Worm (Caenorhabditis elegans) whole organism, L2 larva: ENCODE results near the gene lgg-2.
A peak's percentile ranks its signal among the peaks of the same experiment; 100 is the strongest.

Experiments used
- C34F6.9 ChIP-seq: fragments of 150-350 bp; optimal IDR thresholded peaks from 2 replicates; lab custom pipeline; 2014; ENCODE audit warnings: missing biosample characterization, missing genetic modification characterization
- F13H6.1 ChIP-seq: sonication (generic microtip); optimal IDR thresholded peaks from 2 replicates; lab custom pipeline; 2016; ENCODE audit warnings: missing genetic modification characterization, missing compliant biosample characterization
- R02D3.7 ChIP-seq: fragments of 150-350 bp; optimal IDR thresholded peaks from 2 replicates; lab custom pipeline; 2014; ENCODE audit warnings: missing biosample characterization, missing genetic modification characterization
- Y55F3AM.14 ChIP-seq: fragments of 200-800 bp; sonication (Bioruptor generic); optimal IDR thresholded peaks from 2 replicates; lab custom pipeline; 2018; ENCODE audit warnings: mild to moderate bottlenecking, missing genetic modification characterization, missing compliant biosample characterization
- ZK546.5 ChIP-seq: sonication (generic microtip); optimal IDR thresholded peaks from 2 replicates; lab custom pipeline; 2017; ENCODE audit warnings: missing biosample characterization, missing genetic modification characterization
- alr-1 ChIP-seq: fragments of 150-350 bp; optimal IDR thresholded peaks from 2 replicates; lab custom pipeline; 2014; ENCODE audit warnings: missing biosample characterization, missing genetic modification characterization
- aly-2 ChIP-seq: fragments of 150-350 bp; optimal IDR thresholded peaks from 2 replicates; lab custom pipeline; 2014; ENCODE audit warnings: missing biosample characterization, missing genetic modification characterization
- ama-1 ChIP-seq: fragments of 150-350 bp; optimal IDR thresholded peaks from 2 replicates; lab custom pipeline; 2018; ENCODE audit warnings: inconsistent platforms
- blmp-1 ChIP-seq: sonication (generic microtip); optimal IDR thresholded peaks from 2 replicates; lab custom pipeline; 2017; ENCODE audit warnings: missing genetic modification characterization, mild to moderate bottlenecking, missing compliant biosample characterization, antibody characterized with exemption, moderate library complexity; ENCODE audit not compliant: insufficient read depth
- ceh-16 ChIP-seq: fragments of 150-350 bp; optimal IDR thresholded peaks from 2 replicates; lab custom pipeline; 2014; ENCODE audit warnings: missing biosample characterization, missing genetic modification characterization
- ceh-82 ChIP-seq: fragments of 150-350 bp; optimal IDR thresholded peaks from 2 replicates; lab custom pipeline; 2014; ENCODE audit warnings: missing biosample characterization, missing genetic modification characterization
- crh-2 ChIP-seq: sonication (generic microtip); optimal IDR thresholded peaks from 2 replicates; lab custom pipeline; 2017; ENCODE audit warnings: missing biosample characterization, missing genetic modification characterization
- dmd-4 ChIP-seq: sonication (generic microtip); optimal IDR thresholded peaks from 2 replicates; lab custom pipeline; 2017; ENCODE audit warnings: missing biosample characterization, missing genetic modification characterization
- egl-27 ChIP-seq: sonication (generic microtip); optimal IDR thresholded peaks from 3 replicates; lab custom pipeline; 2017; ENCODE audit warnings: missing biosample characterization, missing genetic modification reagents, missing genetic modification characterization
- elt-1 ChIP-seq: fragments of 150-350 bp; optimal IDR thresholded peaks from 2 replicates; lab custom pipeline; 2014; ENCODE audit warnings: missing biosample characterization, missing genetic modification characterization
- elt-3 ChIP-seq: sonication (generic microtip); optimal IDR thresholded peaks from 2 replicates; lab custom pipeline; 2017; ENCODE audit warnings: missing biosample characterization, missing genetic modification characterization
- fos-1 ChIP-seq: fragments of 150-350 bp; optimal IDR thresholded peaks from 2 replicates; lab custom pipeline; 2014; ENCODE audit warnings: missing biosample characterization, missing genetic modification characterization
- gmeb-1 ChIP-seq: fragments of 150-350 bp; optimal IDR thresholded peaks from 2 replicates; lab custom pipeline; 2014; ENCODE audit warnings: missing biosample characterization, missing genetic modification characterization
- lin-11 ChIP-seq: fragments of 150-350 bp; sonication (generic microtip); optimal IDR thresholded peaks from 2 replicates; lab custom pipeline; 2014; ENCODE audit warnings: missing biosample characterization, missing genetic modification characterization, inconsistent platforms, mixed read lengths
- lin-13 ChIP-seq: fragments of 150-350 bp; optimal IDR thresholded peaks from 2 replicates; lab custom pipeline; 2014; ENCODE audit warnings: missing biosample characterization, missing genetic modification reagents, missing genetic modification characterization
- lin-39 ChIP-seq: fragments of 150-350 bp; optimal IDR thresholded peaks from 2 replicates; lab custom pipeline; 2014; ENCODE audit warnings: missing biosample characterization, missing genetic modification reagents, missing genetic modification characterization
- lsy-2 ChIP-seq, 2 experiments: fragments of 150-350 bp in 1 of 2; sonication (generic microtip) in 1 of 2; optimal IDR thresholded peaks; 2 replicates each; lab custom pipeline; 2014 to 2017; ENCODE audit warnings: missing biosample characterization in 2 of 2, missing genetic modification characterization in 2 of 2
- mab-5 ChIP-seq: fragments of 150-350 bp; optimal IDR thresholded peaks from 2 replicates; lab custom pipeline; 2014; ENCODE audit warnings: missing biosample characterization, missing genetic modification characterization
- mbf-1 ChIP-seq: sonication (generic microtip); optimal IDR thresholded peaks from 2 replicates; lab custom pipeline; 2017; ENCODE audit warnings: missing biosample characterization, missing genetic modification characterization
- mdl-1 ChIP-seq, 2 experiments: fragments of 150-350 bp in 1 of 2; sonication (generic microtip) in 1 of 2; optimal IDR thresholded peaks; 2 replicates each; lab custom pipeline; 2017; ENCODE audit warnings: missing biosample characterization in 2 of 2, missing genetic modification characterization in 2 of 2
- nhr-10 ChIP-seq: sonication (generic microtip); optimal IDR thresholded peaks from 2 replicates; lab custom pipeline; 2017; ENCODE audit warnings: missing biosample characterization, missing genetic modification characterization
- nhr-11 ChIP-seq: fragments of 150-350 bp; optimal IDR thresholded peaks from 2 replicates; lab custom pipeline; 2014; ENCODE audit warnings: missing biosample characterization, missing genetic modification characterization
- nhr-12 ChIP-seq: fragments of 150-350 bp; optimal IDR thresholded peaks from 2 replicates; lab custom pipeline; 2014; ENCODE audit warnings: missing biosample characterization, missing genetic modification characterization
- nhr-129 ChIP-seq: fragments of 150-350 bp; optimal IDR thresholded peaks from 2 replicates; lab custom pipeline; 2014; ENCODE audit warnings: missing biosample characterization, missing genetic modification characterization
- nhr-21 ChIP-seq: fragments of 150-350 bp; optimal IDR thresholded peaks from 2 replicates; lab custom pipeline; 2014; ENCODE audit warnings: missing biosample characterization, missing genetic modification characterization
- nhr-23 ChIP-seq: fragments of 150-350 bp; optimal IDR thresholded peaks from 2 replicates; lab custom pipeline; 2014; ENCODE audit warnings: missing biosample characterization, missing genetic modification reagents, missing genetic modification characterization
- nhr-237 ChIP-seq: fragments of 150-350 bp; optimal IDR thresholded peaks from 2 replicates; lab custom pipeline; 2014; ENCODE audit warnings: missing biosample characterization, missing genetic modification characterization
- nhr-25 ChIP-seq: fragments of 150-350 bp; sonication (generic microtip); optimal IDR thresholded peaks from 3 replicates; lab custom pipeline; 2014; ENCODE audit warnings: missing biosample characterization, missing genetic modification characterization
- nhr-6 ChIP-seq: fragments of 150-350 bp; optimal IDR thresholded peaks from 2 replicates; lab custom pipeline; 2014; ENCODE audit warnings: missing biosample characterization, missing genetic modification characterization
- nhr-77 ChIP-seq: fragments of 150-350 bp; optimal IDR thresholded peaks from 2 replicates; lab custom pipeline; 2014; ENCODE audit warnings: missing biosample characterization, missing genetic modification characterization
- peb-1 ChIP-seq: fragments of 150-350 bp; optimal IDR thresholded peaks from 2 replicates; lab custom pipeline; 2014; ENCODE audit warnings: missing biosample characterization, missing genetic modification characterization
- sem-4 ChIP-seq: fragments of 150-350 bp; optimal IDR thresholded peaks from 2 replicates; lab custom pipeline; 2014; ENCODE audit warnings: missing biosample characterization, missing genetic modification reagents, missing genetic modification characterization
- skn-1 ChIP-seq: sonication (generic microtip); optimal IDR thresholded peaks from 2 replicates; lab custom pipeline; 2017; ENCODE audit warnings: missing biosample characterization, missing genetic modification characterization
- sma-3 ChIP-seq: sonication (generic microtip); optimal IDR thresholded peaks from 2 replicates; lab custom pipeline; 2016; ENCODE audit warnings: missing genetic modification reagents, missing genetic modification characterization, missing compliant biosample characterization
- sma-9 ChIP-seq, 2 experiments: fragments of 150-350 bp in 1 of 2; sonication (generic microtip) in 1 of 2; optimal IDR thresholded peaks; 2 replicates each; lab custom pipeline; 2014 to 2016; ENCODE audit warnings: missing genetic modification characterization in 2 of 2, mild to moderate bottlenecking in 1 of 2, missing biosample characterization in 1 of 2, missing compliant biosample characterization in 1 of 2, missing genetic modification reagents in 1 of 2, moderate library complexity in 1 of 2
- snpc-4 ChIP-seq: fragments of 150-350 bp; optimal IDR thresholded peaks from 2 replicates; lab custom pipeline; 2014; ENCODE audit warnings: missing biosample characterization, missing genetic modification characterization
- unc-39 ChIP-seq: fragments of 150-350 bp; optimal IDR thresholded peaks from 2 replicates; lab custom pipeline; 2014; ENCODE audit warnings: missing biosample characterization, missing genetic modification characterization
- unc-55 ChIP-seq: fragments of 150-350 bp; sonication (generic microtip); optimal IDR thresholded peaks from 3 replicates; lab custom pipeline; 2014; ENCODE audit warnings: missing biosample characterization, missing genetic modification reagents, missing genetic modification characterization
- unc-62 ChIP-seq: fragments of 150-350 bp; optimal IDR thresholded peaks from 2 replicates; lab custom pipeline; 2014; ENCODE audit warnings: missing biosample characterization, missing genetic modification reagents, missing genetic modification characterization
- zag-1 ChIP-seq: fragments of 150-350 bp; optimal IDR thresholded peaks from 2 replicates; lab custom pipeline; 2014; ENCODE audit warnings: missing biosample characterization, missing genetic modification characterization
- ztf-1 ChIP-seq: fragments of 200-800 bp; sonication (Bioruptor generic); conservative IDR thresholded peaks from 2 replicates; pipeline ENCODE4 v1.3.6; 2022; ENCODE audit warnings: missing genetic modification characterization, missing compliant biosample characterization
- ztf-11 ChIP-seq: sonication (generic microtip); optimal IDR thresholded peaks from 2 replicates; lab custom pipeline; 2017; ENCODE audit warnings: missing biosample characterization, missing genetic modification characterization
- ztf-4 ChIP-seq: fragments of 150-350 bp; optimal IDR thresholded peaks from 2 replicates; lab custom pipeline; 2014; ENCODE audit warnings: missing biosample characterization, missing genetic modification characterization

Gene lgg-2

ce11 chrIV:10978641-10979040 is 42.9 kb upstream of the lgg-2 start:
- peak; percentile 85 for TF ChIP-seq nhr-25
- TF ChIP-seq nhr-23 (tag; lab: Kevin White, UChicago) = no peak

ce11 chrIV:10975968-10976367 is 40.3 kb upstream of the lgg-2 start:
- no peak for TF ChIP-seq peb-1 (tag; lab: Kevin White, UChicago)
- no peak for TF ChIP-seq nhr-12
- TF ChIP-seq elt-3 (tag; lab: Kevin White, UChicago) = no peak
- TF ChIP-seq mbf-1 (tag; lab: Kevin White, UChicago) = no peak
- no peak for TF ChIP-seq nhr-23 (tag; lab: Kevin White, UChicago)
- TF ChIP-seq mab-5 = no peak
- TF ChIP-seq C34F6.9 (tag; lab: Kevin White, UChicago) = no peak
- no peak for TF ChIP-seq dmd-4
- no peak for TF ChIP-seq R02D3.7 (tag; lab: Kevin White, UChicago)
- TF ChIP-seq fos-1 = peak; percentile 54
- no peak for TF ChIP-seq ztf-11 (tag; lab: Kevin White, UChicago)
- TF ChIP-seq aly-2 (tag; lab: Kevin White, UChicago) = no peak
- TF ChIP-seq sma-3 (GFP tag; lab: Kevin White, UChicago) = peak; percentile 91
- peak; percentile 50 for TF ChIP-seq nhr-129 (tag; lab: Kevin White, UChicago)
- peak; percentile 48 for TF ChIP-seq crh-2
- no peak for TF ChIP-seq lin-11 (tag; lab: Kevin White, UChicago)
- TF ChIP-seq nhr-25 = peak; percentile 87
- no peak for TF ChIP-seq ama-1 (lab: Kevin White, UChicago)
- TF ChIP-seq nhr-6 = peak; percentile 59
- TF ChIP-seq zag-1 = no peak
- no peak for TF ChIP-seq ceh-16 (tag; lab: Kevin White, UChicago)
- TF ChIP-seq ZK546.5 = no peak
- TF ChIP-seq lin-39 (tag; lab: Kevin White, UChicago) = no peak
- TF ChIP-seq sem-4 (tag; lab: Kevin White, UChicago) = no peak
- TF ChIP-seq alr-1 = no peak
- no peak for TF ChIP-seq ztf-4
- no peak for TF ChIP-seq nhr-77 (tag; lab: Kevin White, UChicago)
- no peak for TF ChIP-seq ceh-82 (tag; lab: Kevin White, UChicago)
- no peak for TF ChIP-seq elt-1 (tag; lab: Kevin White, UChicago)
- TF ChIP-seq egl-27 = peak; percentile 46
- TF ChIP-seq ztf-1 (GFP tag; lab: Robert Waterston, UW) = no peak
- TF ChIP-seq lin-13 (GFP tag; lab: Kevin White, UChicago) = no peak
- TF ChIP-seq unc-55 (GFP tag; lab: Kevin White, UChicago) = no peak
- peak in 1 of 2 experiments; percentile 14 for TF ChIP-seq mdl-1 (tag; optimal IDR thresholded peaks at IDR 0.05; lab: Kevin White, UChicago)
- TF ChIP-seq F13H6.1 (tag; lab: Kevin White, UChicago) = peak; percentile 21
- TF ChIP-seq blmp-1 (tag; lab: Kevin White, UChicago) = peak; percentile 85
- TF ChIP-seq unc-62 = no peak
- no peak for TF ChIP-seq snpc-4 (tag; lab: Kevin White, UChicago)
- TF ChIP-seq sma-9 (GFP tag; optimal IDR thresholded peaks at IDR 0.05; lab: Kevin White, UChicago) = peak; percentile 88
- no peak for TF ChIP-seq sma-9 (tag; optimal IDR thresholded peaks at IDR 0.05; lab: Kevin White, UChicago)
- peak in 1 of 2 experiments; percentile 50 for TF ChIP-seq lsy-2 (tag; optimal IDR thresholded peaks at IDR 0.05; lab: Kevin White, UChicago)
- peak; percentile 35 for TF ChIP-seq Y55F3AM.14 (GFP tag; lab: Kevin White, UChicago)
- TF ChIP-seq nhr-21 (tag; lab: Kevin White, UChicago) = peak; percentile 75
- TF ChIP-seq nhr-11 (tag; lab: Kevin White, UChicago) = no peak
- TF ChIP-seq nhr-10 (tag; lab: Kevin White, UChicago) = no peak
- no peak for TF ChIP-seq skn-1
- TF ChIP-seq unc-39 (tag; lab: Kevin White, UChicago) = no peak
- TF ChIP-seq gmeb-1 (tag; lab: Kevin White, UChicago) = peak; percentile 33
- TF ChIP-seq nhr-237 = no peak
